Fruit fly (Drosophila melanogaster) whole organism, wandering third instar larva: ENCODE measurements around the gene Tbca.

Experiments
- Mio ChIP-seq: sonication (Bioruptor generic); optimal IDR thresholded peaks from 2 replicates; lab custom pipeline; 2016; ENCODE audit warnings: missing biosample characterization, missing genetic modification characterization
- OdsH ChIP-seq: fragments of 200-800 bp; sonication (Bioruptor generic); optimal IDR thresholded peaks from 2 replicates; lab custom pipeline; 2016; ENCODE audit warnings: missing biosample characterization, mild to moderate bottlenecking, missing genetic modification characterization
- Rel ChIP-seq, 2 experiments: fragments of 200-800 bp; sonication (Bioruptor generic) in 1 of 2; optimal IDR thresholded peaks; 2 replicates in 1 of 2; 3 replicates in 1 of 2; lab custom pipeline; 2016 to 2019; ENCODE audit warnings: mild to moderate bottlenecking in 2 of 2, missing biosample characterization in 2 of 2, missing genetic modification characterization in 2 of 2, moderate library complexity in 1 of 2
- dl ChIP-seq, 2 experiments: fragments of 175-275, 200-275 bp in 1 of 2; fragments of 200-275 bp in 1 of 2; sonication (Bioruptor generic); optimal IDR thresholded peaks; lab custom pipeline; 2018; ENCODE audit warnings: mild to moderate bottlenecking in 2 of 2, missing biosample characterization in 2 of 2, missing genetic modification characterization in 2 of 2, moderate library complexity in 2 of 2; ENCODE audit not compliant: partially characterized antibody in 2 of 2, insufficient read depth in 1 of 2
- psq ChIP-seq: fragments of 200-800 bp; sonication (Bioruptor generic); optimal IDR thresholded peaks from 3 replicates; lab custom pipeline; 2017; ENCODE audit warnings: missing biosample characterization, mild to moderate bottlenecking, missing genetic modification characterization, moderate library complexity
- rgr ChIP-seq: fragments of 200-800 bp; sonication (Bioruptor generic); optimal IDR thresholded peaks from 3 replicates; lab custom pipeline; 2016; ENCODE audit warnings: missing biosample characterization, mild to moderate bottlenecking, missing genetic modification characterization
- usp ChIP-seq: fragments of >200 bp; optimal IDR thresholded peaks from 2 replicates; lab custom pipeline; 2017; ENCODE audit warnings: missing biosample characterization, missing genetic modification characterization

dm6 chr3R:31701934-31702333 is 41.4 kb upstream of the Tbca start:
- no peak for TF ChIP-seq dl (GFP tag; optimal IDR thresholded peaks at IDR 0.05; lab: Kevin White, UChicago; ENCODE audit: insufficient read depth in 1 of 2, partially characterized antibody in 2 of 2)
- TF ChIP-seq rgr (GFP tag; lab: Kevin White, UChicago), result no peak
- peak; percentile 29 for TF ChIP-seq psq
- no peak for TF ChIP-seq OdsH
- TF ChIP-seq Mio (GFP tag; lab: Kevin White, UChicago), result no peak
- no peak for TF ChIP-seq Rel (GFP tag; optimal IDR thresholded peaks at IDR 0.05; lab: Kevin White, UChicago)
- peak; percentile 39 for TF ChIP-seq Rel (tag; optimal IDR thresholded peaks at IDR 0.05; lab: Kevin White, UChicago)
- TF ChIP-seq usp, result no peak
